Worm (Caenorhabditis elegans) whole organism, young adult: ENCODE data around the gene F45E12.5.

Source experiments
- C17E4.6 ChIP-seq: fragments of 200-800 bp; sonication (Bioruptor generic); IDR thresholded peaks from 2 replicates; pipeline ENCODE4 v1.3.6; 2022; ENCODE audit warnings: missing genetic modification reagents, missing genetic modification characterization, missing compliant biosample characterization
- D2030.7 ChIP-seq: fragments of 200-800 bp; sonication (Bioruptor generic); IDR thresholded peaks from 2 replicates; pipeline ENCODE4 v1.3.6; 2022; ENCODE audit warnings: missing genetic modification reagents, missing genetic modification characterization, missing compliant biosample characterization
- F39B2.1 ChIP-seq: fragments of 200-800 bp; sonication (Bioruptor generic); IDR thresholded peaks from 2 replicates; pipeline ENCODE4 v1.3.6; 2022; ENCODE audit warnings: missing genetic modification reagents, missing genetic modification characterization, missing compliant biosample characterization
- F55B11.4 ChIP-seq: sonication (generic microtip); optimal IDR thresholded peaks from 2 replicates; lab custom pipeline; 2016; ENCODE audit warnings: missing compliant biosample characterization, missing genetic modification characterization, borderline replicate concordance; ENCODE audit not compliant: insufficient read depth
- K11D2.4 ChIP-seq: fragments of 200-800 bp; sonication (Bioruptor generic); IDR thresholded peaks from 2 replicates; pipeline ENCODE4 v1.3.6; 2022; ENCODE audit warnings: missing genetic modification reagents, missing genetic modification characterization, missing compliant biosample characterization
- T07F8.4 ChIP-seq: sonication (generic microtip); optimal IDR thresholded peaks from 2 replicates; lab custom pipeline; 2016; ENCODE audit warnings: mild to moderate bottlenecking, missing genetic modification characterization, moderate library complexity, missing compliant biosample characterization
- Y79H2A.3 ChIP-seq: fragments of 200-800 bp; sonication (Bioruptor generic); conservative IDR thresholded peaks from 2 replicates; pipeline ENCODE4 v1.3.6; 2022; ENCODE audit warnings: missing genetic modification reagents, missing genetic modification characterization, missing compliant biosample characterization
- attf-5 ChIP-seq: fragments of 200-800 bp; sonication (Bioruptor generic); optimal IDR thresholded peaks from 2 replicates; lab custom pipeline; 2018; ENCODE audit warnings: mild to moderate bottlenecking, missing genetic modification characterization, missing compliant biosample characterization
- attf-6 ChIP-seq: fragments of 200-800 bp; sonication (Bioruptor generic); IDR thresholded peaks from 2 replicates; pipeline ENCODE4 v1.3.6; 2022; ENCODE audit warnings: missing genetic modification reagents, missing genetic modification characterization, missing compliant biosample characterization
- bed-1 ChIP-seq: fragments of 200-800 bp; sonication (Bioruptor generic); IDR thresholded peaks from 2 replicates; pipeline ENCODE4 v1.3.6; 2022; ENCODE audit warnings: missing genetic modification reagents, missing genetic modification characterization, missing compliant biosample characterization
- bed-2 ChIP-seq: fragments of 200-800 bp; sonication (Bioruptor generic); IDR thresholded peaks from 2 replicates; pipeline ENCODE4 v1.3.6; 2022; ENCODE audit warnings: missing genetic modification reagents, missing genetic modification characterization, missing compliant biosample characterization
- ceh-79 ChIP-seq: sonication (generic microtip); optimal IDR thresholded peaks from 2 replicates; lab custom pipeline; 2017; ENCODE audit warnings: mild to moderate bottlenecking, missing genetic modification characterization, missing compliant biosample characterization
- dox-1 ChIP-seq: fragments of 200-800 bp; sonication (Bioruptor generic); IDR thresholded peaks from 2 replicates; pipeline ENCODE4 v1.3.6; 2022; ENCODE audit warnings: missing genetic modification reagents, missing genetic modification characterization, missing compliant biosample characterization
- ekl-4 ChIP-seq: fragments of 200-800 bp; sonication (Bioruptor generic); IDR thresholded peaks from 2 replicates; pipeline ENCODE4 v1.3.6; 2022; ENCODE audit warnings: missing genetic modification reagents, missing genetic modification characterization, missing compliant biosample characterization
- him-1 ChIP-seq: sonication (generic microtip); optimal IDR thresholded peaks from 2 replicates; lab custom pipeline; 2016; ENCODE audit warnings: missing genotype, missing genetic modification reagents, missing genetic modification characterization, missing compliant biosample characterization
- hlh-26 ChIP-seq: fragments of 200-800 bp; sonication (Bioruptor generic); conservative IDR thresholded peaks from 2 replicates; pipeline ENCODE4 v1.3.6; 2022; ENCODE audit warnings: missing genetic modification reagents, missing genetic modification characterization, missing compliant biosample characterization
- hsf-1 ChIP-seq: fragments of 200-800 bp; sonication (Bioruptor generic); IDR thresholded peaks from 2 replicates; pipeline ENCODE4 v1.3.6; 2022; ENCODE audit warnings: missing genetic modification reagents, missing genetic modification characterization, missing compliant biosample characterization
- lin-35 ChIP-seq, 3 experiments: fragments of 150-350 bp in 2 of 3; sonication (generic microtip) in 1 of 3; optimal IDR thresholded peaks; 2 replicates each; lab custom pipeline; 2014 to 2018; ENCODE audit warnings: missing biosample characterization in 3 of 3, missing genetic modification characterization in 3 of 3, missing genetic modification reagents in 3 of 3
- lsy-27 ChIP-seq: sonication (generic microtip); optimal IDR thresholded peaks from 2 replicates; lab custom pipeline; 2017; ENCODE audit warnings: missing genetic modification characterization, mild to moderate bottlenecking, missing compliant biosample characterization, antibody characterized with exemption, missing genotype, borderline replicate concordance; ENCODE audit not compliant: insufficient read depth
- madf-10 ChIP-seq: sonication (generic microtip); optimal IDR thresholded peaks from 2 replicates; lab custom pipeline; 2016; ENCODE audit warnings: mild to moderate bottlenecking, missing genetic modification characterization, missing compliant biosample characterization
- madf-3 ChIP-seq: fragments of 200-800 bp; sonication (Bioruptor generic); IDR thresholded peaks from 2 replicates; pipeline ENCODE4 v1.3.6; 2022; ENCODE audit warnings: missing genetic modification reagents, missing genetic modification characterization, missing compliant biosample characterization
- madf-8 ChIP-seq: fragments of 200-800 bp; sonication (Bioruptor generic); conservative IDR thresholded peaks from 2 replicates; pipeline ENCODE4 v1.3.6; 2022; ENCODE audit warnings: missing genetic modification reagents, missing genetic modification characterization, missing compliant biosample characterization
- mxl-1 ChIP-seq: sonication (generic microtip); optimal IDR thresholded peaks from 2 replicates; lab custom pipeline; 2016; ENCODE audit warnings: missing genetic modification characterization, missing compliant biosample characterization
- nfya-2 ChIP-seq: fragments of 200-800 bp; sonication (Bioruptor generic); IDR thresholded peaks from 2 replicates; pipeline ENCODE4 v1.3.6; 2022; ENCODE audit warnings: missing genetic modification reagents, missing genetic modification characterization, missing compliant biosample characterization
- nhr-179 ChIP-seq: sonication (generic microtip); optimal IDR thresholded peaks from 2 replicates; lab custom pipeline; 2016; ENCODE audit warnings: mild to moderate bottlenecking, missing genetic modification characterization, missing compliant biosample characterization
- nhr-27 ChIP-seq: fragments of 200-800 bp; sonication (Bioruptor generic); optimal IDR thresholded peaks from 2 replicates; lab custom pipeline; 2018; ENCODE audit warnings: mild to moderate bottlenecking, missing genetic modification characterization, moderate library complexity, missing compliant biosample characterization
- nhr-80 ChIP-seq: sonication (generic microtip); optimal IDR thresholded peaks from 2 replicates; lab custom pipeline; 2016; ENCODE audit warnings: missing genetic modification characterization, missing compliant biosample characterization
- nhr-90 ChIP-seq: sonication (generic microtip); optimal IDR thresholded peaks from 2 replicates; lab custom pipeline; 2016; ENCODE audit warnings: missing genotype, mild to moderate bottlenecking, missing genetic modification characterization, missing compliant biosample characterization
- rec-8 ChIP-seq, 2 experiments: sonication (generic microtip); optimal IDR thresholded peaks; 2 replicates each; lab custom pipeline; 2016; ENCODE audit warnings: mild to moderate bottlenecking in 2 of 2, missing genetic modification characterization in 2 of 2, missing genetic modification reagents in 2 of 2, missing genotype in 2 of 2, missing biosample characterization in 1 of 2, missing compliant biosample characterization in 1 of 2, moderate library complexity in 1 of 2
- snpc-1.1 ChIP-seq: sonication (generic microtip); optimal IDR thresholded peaks from 2 replicates; lab custom pipeline; 2017; ENCODE audit warnings: missing genetic modification characterization, mild to moderate bottlenecking, missing compliant biosample characterization, antibody characterized with exemption, moderate library complexity, missing genotype, missing genetic modification reagents; ENCODE audit not compliant: insufficient read depth
- snpc-1.3 ChIP-seq: sonication (generic microtip); optimal IDR thresholded peaks from 2 replicates; lab custom pipeline; 2017; ENCODE audit warnings: missing genetic modification characterization, mild to moderate bottlenecking, missing compliant biosample characterization, antibody characterized with exemption, moderate library complexity, missing genotype, missing genetic modification reagents; ENCODE audit not compliant: insufficient read depth
- tbx-9 ChIP-seq: sonication (generic microtip); optimal IDR thresholded peaks from 2 replicates; lab custom pipeline; 2016; ENCODE audit warnings: borderline replicate concordance, missing genetic modification characterization, inconsistent platforms, missing compliant biosample characterization
- tlf-1 ChIP-seq: fragments of 200-800 bp; sonication (Bioruptor generic); optimal IDR thresholded peaks from 2 replicates; lab custom pipeline; 2018; ENCODE audit warnings: mild to moderate bottlenecking, missing genetic modification characterization, missing compliant biosample characterization
- zfh-2 ChIP-seq: fragments of 200-800 bp; sonication (Bioruptor generic); conservative IDR thresholded peaks from 2 replicates; pipeline ENCODE4 v1.3.6; 2022; ENCODE audit warnings: missing genetic modification reagents, missing genetic modification characterization, missing compliant biosample characterization
- ztf-22 ChIP-seq: fragments of 200-800 bp; sonication (Bioruptor generic); optimal IDR thresholded peaks from 2 replicates; lab custom pipeline; 2018; ENCODE audit warnings: mild to moderate bottlenecking, missing genetic modification characterization, moderate library complexity, missing compliant biosample characterization
- ztf-26 ChIP-seq: sonication (generic microtip); optimal IDR thresholded peaks from 2 replicates; lab custom pipeline; 2017; ENCODE audit warnings: missing genetic modification characterization, missing compliant biosample characterization
- ztf-28 ChIP-seq: fragments of 200-800 bp; sonication (Bioruptor generic); IDR thresholded peaks from 2 replicates; pipeline ENCODE4 v1.3.6; 2022; ENCODE audit warnings: missing genetic modification reagents, missing genetic modification characterization, missing compliant biosample characterization
- ztf-6 ChIP-seq: fragments of 200-800 bp; sonication (Bioruptor generic); IDR thresholded peaks from 2 replicates; pipeline ENCODE4 v1.3.6; 2022; ENCODE audit warnings: missing genetic modification reagents, missing genetic modification characterization, missing compliant biosample characterization

F45E12.5 gene

DNA sequence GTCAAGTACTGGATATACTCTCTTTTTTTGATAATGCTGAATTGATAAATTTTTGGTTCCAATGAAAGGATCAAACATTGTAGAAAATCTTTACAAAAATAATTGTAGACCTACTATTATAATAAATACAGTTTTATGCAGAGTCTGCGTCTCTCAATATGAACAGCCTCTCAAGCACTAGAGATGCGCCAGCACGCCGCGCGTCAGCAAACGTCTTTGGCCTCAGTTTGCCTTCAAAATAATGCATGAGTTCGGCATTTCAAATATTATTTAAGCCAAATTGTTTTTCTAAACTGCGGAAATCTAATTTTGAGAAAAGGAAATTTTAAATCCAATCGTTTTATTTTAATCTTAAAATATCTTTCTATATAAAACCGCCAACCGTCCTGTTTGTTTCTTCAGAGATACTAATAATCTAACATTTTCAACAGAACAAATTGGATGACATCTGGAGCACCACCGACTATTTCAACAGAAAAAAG, 8.2 kb downstream of the F45E12.5 start, which contains the start of gene cul-4 (continued):
- TF ChIP-seq mxl-1 (tag; lab: Kevin White, UChicago): no peak
- no peak for TF ChIP-seq K11D2.4 (GFP tag; lab: Robert Waterston, UW)
- peak; percentile 82 for TF ChIP-seq him-1 (tag; lab: Kevin White, UChicago)
- TF ChIP-seq zfh-2: no peak
- no peak for TF ChIP-seq bed-2 (GFP tag; lab: Robert Waterston, UW)
- no peak for TF ChIP-seq tbx-9 (tag; lab: Kevin White, UChicago)
- peak in 2 of 3 experiments; percentile 25 to 59 for TF ChIP-seq lin-35 (GFP tag; optimal IDR thresholded peaks at IDR 0.05; lab: Kevin White, UChicago)
- peak; percentile 99 for TF ChIP-seq madf-8
- TF ChIP-seq tlf-1 (GFP tag; lab: Kevin White, UChicago): peak; percentile 81
- peak; percentile 50 for TF ChIP-seq attf-5 (GFP tag; lab: Kevin White, UChicago)
- no peak for TF ChIP-seq nfya-2 (GFP tag; lab: Robert Waterston, UW)
- peak; percentile 79 for TF ChIP-seq snpc-1.1 (tag; lab: Kevin White, UChicago)
- TF ChIP-seq dox-1 (GFP tag; lab: Robert Waterston, UW): peak; percentile 90
- no peak for TF ChIP-seq ztf-26
- TF ChIP-seq Y79H2A.3: 0 out of 2 replicates have a peak, but pooled peaks have one; percentile 16
- TF ChIP-seq nhr-80 (tag; lab: Kevin White, UChicago): peak; percentile 22
- TF ChIP-seq snpc-1.3: peak; percentile 68
- TF ChIP-seq D2030.7 (GFP tag; lab: Robert Waterston, UW): peak; percentile 88
- no peak for TF ChIP-seq nhr-179
- TF ChIP-seq ztf-28 (GFP tag; lab: Robert Waterston, UW): 0 out of 2 replicates have a peak, but pooled peaks have one; percentile 63
- no peak for TF ChIP-seq C17E4.6 (GFP tag; lab: Robert Waterston, UW)
- TF ChIP-seq rec-8 (tag; optimal IDR thresholded peaks at IDR 0.05; lab: Kevin White, UChicago): no peak

DNA sequence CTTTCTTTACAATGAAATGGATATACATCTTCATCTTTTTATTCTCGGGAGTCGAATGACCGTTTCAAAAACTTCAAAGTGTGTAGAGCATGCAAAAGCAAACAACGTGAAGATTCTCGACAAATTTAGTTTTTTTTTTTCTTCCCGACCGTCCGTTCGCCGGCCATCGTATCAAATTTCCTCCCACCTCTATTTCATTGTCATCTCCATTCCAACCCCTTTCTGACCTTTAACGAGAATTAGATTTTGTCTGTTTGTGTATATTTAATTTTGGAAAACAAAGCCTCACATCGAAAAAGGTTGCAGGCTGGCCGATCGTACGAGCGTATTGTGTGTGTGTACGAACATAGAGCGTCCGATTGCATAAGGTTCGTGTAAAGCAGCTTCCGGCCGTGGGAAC, 10.9 kb downstream of the F45E12.5 start, which contains the start of gene C30G12.1:
C30G12.1 (plus strand) TSS at position 301 of the 400 bp plus-strand sequence.
- no peak for TF ChIP-seq ceh-79 (tag; lab: Kevin White, UChicago)
- no peak for TF ChIP-seq nhr-179
- TF ChIP-seq nhr-90 (tag; lab: Kevin White, UChicago): no peak
- TF ChIP-seq ztf-28 (GFP tag; lab: Robert Waterston, UW): no peak
- no peak for TF ChIP-seq hlh-26 (GFP tag; lab: Robert Waterston, UW)
- TF ChIP-seq nhr-27 (tag; lab: Kevin White, UChicago): no peak
- TF ChIP-seq lsy-27 (tag; lab: Kevin White, UChicago): no peak
- no peak for TF ChIP-seq madf-3
- no peak for TF ChIP-seq madf-10
- no peak for TF ChIP-seq F55B11.4 (tag; lab: Kevin White, UChicago)
- no peak for TF ChIP-seq T07F8.4 (tag; lab: Kevin White, UChicago)
- TF ChIP-seq ztf-22 (GFP tag; lab: Kevin White, UChicago): no peak
- TF ChIP-seq ztf-6 (GFP tag; lab: Robert Waterston, UW): no peak
- TF ChIP-seq ztf-26: no peak
- no peak for TF ChIP-seq attf-6 (GFP tag; lab: Robert Waterston, UW)
- no peak for TF ChIP-seq F39B2.1 (GFP tag; lab: Robert Waterston, UW)
- no peak for TF ChIP-seq ekl-4 (GFP tag; lab: Robert Waterston, UW)
- no peak for TF ChIP-seq bed-1 (GFP tag; lab: Robert Waterston, UW)
- TF ChIP-seq hsf-1: no peak
- TF ChIP-seq, all 124 proteins: peak for 0
